Worm (Caenorhabditis elegans): ENCODE measurements around the gene fbxa-137.
A peak's percentile ranks its signal among the peaks of the same experiment; 100 is the strongest.

Gene fbxa-137

DNA sequence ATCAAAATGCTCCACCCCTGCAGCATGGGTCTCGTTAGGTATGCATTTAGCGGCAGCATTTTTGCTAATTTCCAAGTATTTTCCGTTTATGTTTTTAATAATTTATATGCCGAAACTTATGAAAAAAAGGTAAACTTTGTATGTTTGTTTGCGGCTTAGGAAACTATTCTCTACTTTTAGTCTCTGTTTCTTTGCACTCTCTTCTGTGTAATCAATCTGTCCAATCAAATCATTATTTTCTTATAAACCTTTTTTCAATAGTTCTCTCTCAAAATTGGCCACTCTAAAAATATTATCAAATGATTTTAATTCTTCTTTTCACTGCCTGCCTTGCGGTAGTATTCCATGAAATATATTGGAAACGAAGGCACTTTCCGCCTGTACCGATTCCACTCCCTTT, 40.6 kb upstream of the fbxa-137 start:
- no peak for TF ChIP-seq aly-2 (tag; optimal IDR thresholded peaks at IDR 0.05)
- peak; percentile 16 for TF ChIP-seq gmeb-1 (tag; optimal IDR thresholded peaks at IDR 0.05)

DNA sequence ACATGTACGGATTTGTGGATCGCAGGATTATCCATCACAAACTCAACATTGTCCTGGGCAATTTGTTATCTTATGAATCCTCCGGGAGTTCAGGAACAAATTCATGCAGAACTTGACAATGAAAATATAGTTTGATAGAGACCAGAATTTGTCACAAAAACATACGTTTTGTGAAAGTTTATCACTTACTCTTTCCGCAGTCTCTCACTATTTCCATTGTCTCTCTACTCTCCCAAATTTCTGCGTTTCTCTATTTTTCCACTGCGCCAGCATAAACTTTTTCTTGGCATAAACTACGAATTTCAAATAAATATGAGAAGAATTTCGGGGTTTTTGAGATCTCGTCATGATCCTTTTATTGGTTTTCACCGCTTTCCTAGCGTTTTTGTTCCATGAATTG, 36.0 kb upstream of the fbxa-137 start, which contains the start of gene cyp-33C3:
TSS of gene cyp-33C3 (plus strand) at position 149 of the 400 bp plus-strand sequence.
- TF ChIP-seq Y55F3AM.14 (GFP tag; optimal IDR thresholded peaks at IDR 0.05) (no peak), ceh-16 (tag; optimal IDR thresholded peaks at IDR 0.05) (no peak), unc-62 (GFP tag; optimal IDR thresholded peaks at IDR 0.05) (no peak), mbf-1 (tag; optimal IDR thresholded peaks at IDR 0.05) (no peak), egl-27 (tag; optimal IDR thresholded peaks at IDR 0.05) (no peak), ztf-1 (GFP tag; conservative IDR thresholded peaks at IDR 0.05) (no peak)

DNA sequence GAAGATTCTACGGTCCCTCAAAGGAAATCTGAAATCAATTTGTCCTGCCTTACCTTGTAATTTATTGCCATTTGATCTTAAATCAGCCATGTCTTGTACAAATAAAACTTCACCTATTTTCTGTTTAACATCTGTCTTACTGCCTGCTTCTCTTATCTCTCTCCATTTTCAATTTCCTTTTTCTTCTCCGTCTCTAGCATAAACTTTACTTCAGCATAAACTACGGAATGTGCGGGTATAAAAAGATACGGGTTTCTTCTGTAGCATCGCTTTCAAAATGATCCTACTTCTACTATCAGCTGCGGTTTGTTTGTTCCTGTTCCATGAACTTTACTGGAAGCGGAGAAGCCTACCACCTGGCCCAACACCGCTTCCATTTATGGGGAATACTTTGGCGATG, 33.9 kb upstream of the fbxa-137 start, which contains the start of gene cyp-33C5:
TSS of gene cyp-33C5 (plus strand) at position 254 of the 400 bp plus-strand sequence.
- TF ChIP-seq nhr-77 (tag; optimal IDR thresholded peaks at IDR 0.05) (no peak), sma-9 (GFP tag; optimal IDR thresholded peaks at IDR 0.05) (peak; percentile 74), sma-9 (tag; optimal IDR thresholded peaks at IDR 0.05) (no peak), zag-1 (tag; optimal IDR thresholded peaks at IDR 0.05) (no peak), lin-11 (tag; optimal IDR thresholded peaks at IDR 0.05) (no peak), fos-1 (tag; optimal IDR thresholded peaks at IDR 0.05) (peak; percentile 44), unc-55 (GFP tag; optimal IDR thresholded peaks at IDR 0.05) (peak; percentile 2), gmeb-1 (tag; optimal IDR thresholded peaks at IDR 0.05) (peak; percentile 28), ztf-4 (tag; optimal IDR thresholded peaks at IDR 0.05) (no peak), nhr-129 (tag; optimal IDR thresholded peaks at IDR 0.05) (peak; percentile 26), mab-5 (tag; optimal IDR thresholded peaks at IDR 0.05) (no peak), sma-3 (GFP tag; optimal IDR thresholded peaks at IDR 0.05) (peak; percentile 5)

DNA sequence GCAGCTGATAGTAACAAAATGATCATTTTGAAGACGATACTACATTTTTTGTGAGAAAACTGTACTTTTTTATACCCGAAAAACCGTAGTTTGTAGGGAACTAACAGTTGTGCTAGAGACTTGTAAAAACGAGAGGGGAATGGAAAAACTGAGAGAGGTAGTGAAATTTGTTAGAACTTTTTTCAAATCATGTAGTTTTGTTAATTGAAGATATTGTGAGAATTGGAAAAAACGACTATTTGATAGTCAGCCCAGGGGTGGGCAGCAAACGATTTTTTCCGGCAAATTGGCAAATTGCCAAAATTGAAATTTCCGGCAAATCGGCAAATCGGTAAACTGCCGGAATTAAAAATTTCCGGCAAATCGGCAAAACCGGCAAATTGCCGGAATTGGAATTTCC, 29.3 kb upstream of the fbxa-137 start, which contains the start of gene cyp-33C6:
TSS of gene cyp-33C6 (minus strand) at position 101 of the 400 bp plus-strand sequence.
- TF ChIP-seq nhr-12 (tag; optimal IDR thresholded peaks at IDR 0.05) (no peak), nhr-237 (tag; optimal IDR thresholded peaks at IDR 0.05) (no peak), nhr-6 (tag; optimal IDR thresholded peaks at IDR 0.05) (no peak), skn-1 (tag; optimal IDR thresholded peaks at IDR 0.05) (no peak), alr-1 (tag; optimal IDR thresholded peaks at IDR 0.05) (no peak), mab-5 (tag; optimal IDR thresholded peaks at IDR 0.05) (no peak), elt-1 (tag; optimal IDR thresholded peaks at IDR 0.05) (no peak), gmeb-1 (tag; optimal IDR thresholded peaks at IDR 0.05) (no peak), nhr-11 (tag; optimal IDR thresholded peaks at IDR 0.05) (no peak)

DNA sequence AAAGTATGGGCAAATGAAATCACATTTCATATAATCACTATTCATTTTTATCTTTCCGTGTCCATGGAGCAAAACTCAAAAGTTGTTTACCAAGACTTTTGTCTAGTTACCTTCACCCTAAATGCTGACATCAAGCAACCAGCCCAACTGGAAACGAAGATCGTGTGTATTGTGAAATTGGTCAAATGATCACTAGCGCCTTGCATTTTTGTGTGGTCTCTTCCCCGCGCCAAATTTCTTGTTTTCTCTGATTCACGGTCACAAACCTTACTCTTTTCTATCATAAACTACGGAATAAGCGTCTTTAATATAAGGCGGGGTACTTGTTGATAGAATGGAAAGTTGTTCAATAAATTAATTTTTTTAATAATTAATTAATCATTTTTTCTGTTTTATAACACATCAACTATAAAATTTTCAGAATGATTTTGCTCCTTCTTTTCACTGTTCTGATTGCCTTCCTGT, 28.5 kb upstream of the fbxa-137 start, which contains the start of gene cyp-33C7:
TSS of gene cyp-33C7 (plus strand) at position 415 of the 465 bp plus-strand sequence.
- TF ChIP-seq sma-3 (GFP tag; optimal IDR thresholded peaks at IDR 0.05) (no peak), mab-5 (tag; optimal IDR thresholded peaks at IDR 0.05) (no peak), unc-55 (GFP tag; optimal IDR thresholded peaks at IDR 0.05) (no peak), nhr-11 (tag; optimal IDR thresholded peaks at IDR 0.05) (no peak), sem-4 (tag; optimal IDR thresholded peaks at IDR 0.05) (no peak), gmeb-1 (tag; optimal IDR thresholded peaks at IDR 0.05) (peak; percentile 35), R02D3.7 (tag; optimal IDR thresholded peaks at IDR 0.05) (no peak), dmd-4 (tag; optimal IDR thresholded peaks at IDR 0.05) (no peak), lsy-2 (tag; optimal IDR thresholded peaks at IDR 0.05) (no peak), alr-1 (tag; optimal IDR thresholded peaks at IDR 0.05) (no peak), F13H6.1 (tag; optimal IDR thresholded peaks at IDR 0.05) (no peak), sma-9 (GFP tag; optimal IDR thresholded peaks at IDR 0.05) (peak; percentile 64), sma-9 (tag; optimal IDR thresholded peaks at IDR 0.05) (no peak), skn-1 (tag; optimal IDR thresholded peaks at IDR 0.05) (peak; percentile 10), peb-1 (tag; optimal IDR thresholded peaks at IDR 0.05) (no peak), lin-11 (tag; optimal IDR thresholded peaks at IDR 0.05) (no peak), mbf-1 (tag; optimal IDR thresholded peaks at IDR 0.05) (no peak), snpc-4 (tag; optimal IDR thresholded peaks at IDR 0.05) (no peak), fos-1 (tag; optimal IDR thresholded peaks at IDR 0.05) (peak; percentile 81), nhr-129 (tag; optimal IDR thresholded peaks at IDR 0.05) (peak; percentile 59), zag-1 (tag; optimal IDR thresholded peaks at IDR 0.05) (no peak), nhr-10 (tag; optimal IDR thresholded peaks at IDR 0.05) (no peak), crh-2 (tag; optimal IDR thresholded peaks at IDR 0.05) (peak; percentile 46), C34F6.9 (tag; optimal IDR thresholded peaks at IDR 0.05) (peak; percentile 17)
